Fruit fly (Drosophila melanogaster): ENCODE data around the gene spri.

The spri gene

dm6 chrX:10600254-10600916, 15.2 kb upstream of the spri start (continued):
- TF ChIP-seq jumu (GFP tag; optimal IDR thresholded peaks at IDR 0.05) (no peak), B-H1 (GFP tag; IDR thresholded peaks at IDR 0.05) (peak; percentile 43; the same call in 2 of the 3 replicates), gce (GFP tag; IDR thresholded peaks at IDR 0.05) (peak; percentile 34; the same call in 1 of the 3 replicates), scrt (GFP tag; optimal IDR thresholded peaks at IDR 0.05) (no peak), CG14441 (GFP tag; IDR thresholded peaks at IDR 0.05) (peak; percentile 77), chif (GFP tag; optimal IDR thresholded peaks at IDR 0.05) (peak; percentile 43 to 45), otp (GFP tag; IDR thresholded peaks at IDR 0.05) (peak; percentile 64; the same call in 1 of the 3 replicates), H2.0 (GFP tag; IDR thresholded peaks at IDR 0.05) (peak; percentile 69), Ssrp (tag; optimal IDR thresholded peaks at IDR 0.05) (peak; percentile 25), lmd (GFP tag; IDR thresholded peaks at IDR 0.05) (peak; percentile 68), CG10147 (GFP tag; optimal IDR thresholded peaks at IDR 0.05) (no peak), mirr (GFP tag; optimal IDR thresholded peaks at IDR 0.05) (no peak), CG16813 (GFP tag; IDR thresholded peaks at IDR 0.05; ENCODE audit: partially characterized antibody) (no peak), tna (GFP tag; IDR thresholded peaks at IDR 0.05; ENCODE audit: partially characterized antibody) (no peak), ci (GFP tag; IDR thresholded peaks at IDR 0.05) (peak; percentile 82), danr (GFP tag; IDR thresholded peaks at IDR 0.05) (no peak), cwo (GFP tag; optimal IDR thresholded peaks at IDR 0.05) (peak; percentile 4), slou (GFP tag; optimal IDR thresholded peaks at IDR 0.05) (no peak), CG6654 (GFP tag; optimal IDR thresholded peaks at IDR 0.05) (no peak), gcm2 (GFP tag; optimal IDR thresholded peaks at IDR 0.05) (no peak), CG1602 (GFP tag; optimal IDR thresholded peaks at IDR 0.05) (peak; percentile 21), ind (GFP tag; optimal IDR thresholded peaks at IDR 0.05) (peak; percentile 60), Dek (tag; optimal IDR thresholded peaks at IDR 0.05) (peak; percentile 9), Hr39 (optimal IDR thresholded peaks at IDR 0.05) (no peak), dati (GFP tag; IDR thresholded peaks at IDR 0.05) (peak; percentile 62; the same call in 1 of the 2 replicates), phol (tag; optimal IDR thresholded peaks at IDR 0.05) (peak; percentile 41), GATAe (GFP tag; conservative IDR thresholded peaks at IDR 0.05) (no peak), crol (GFP tag; IDR thresholded peaks at IDR 0.05) (no peak), row (GFP tag; IDR thresholded peaks at IDR 0.05) (peak; percentile 79), CG17359 (tag; optimal IDR thresholded peaks at IDR 0.05) (peak; percentile 62), Dad (GFP tag; optimal IDR thresholded peaks at IDR 0.05) (peak; percentile 24), Opbp (GFP tag; IDR thresholded peaks at IDR 0.05; ENCODE audit: partially characterized antibody) (no peak), Atf6 (GFP tag; IDR thresholded peaks at IDR 0.05) (peak; percentile 47), CG15269 (tag; optimal IDR thresholded peaks at IDR 0.05) (peak; percentile 59), da (GFP tag; optimal IDR thresholded peaks at IDR 0.05) (no peak), Dp (GFP tag; optimal IDR thresholded peaks at IDR 0.05) (peak; percentile 22), CG12744 (GFP tag; optimal IDR thresholded peaks at IDR 0.05) (no peak), bsh (GFP tag; optimal IDR thresholded peaks at IDR 0.05) (peak in 1 of 2 experiments; percentile 66), CG32772 (GFP tag; IDR thresholded peaks at IDR 0.05) (peak; percentile 49; the same call in 1 of the 2 replicates), CG2116 (GFP tag; optimal IDR thresholded peaks at IDR 0.05) (no peak), trem (tag; optimal IDR thresholded peaks at IDR 0.05) (no peak), Rx (GFP tag; IDR thresholded peaks at IDR 0.05) (peak; percentile 69), CoRest (tag; optimal IDR thresholded peaks at IDR 0.05) (peak; percentile 32), Bteb2 (GFP tag; optimal IDR thresholded peaks at IDR 0.05) (no peak), Max (GFP tag; optimal IDR thresholded peaks at IDR 0.05) (no peak), prd (optimal IDR thresholded peaks at IDR 0.05) (no peak), prd (GFP tag; IDR thresholded peaks at IDR 0.05) (peak; percentile 81), CG12071 (GFP tag; optimal IDR thresholded peaks at IDR 0.05) (peak; percentile 12), dpn (GFP tag; optimal IDR thresholded peaks at IDR 0.05) (peak; percentile 38 to 59), luna (GFP tag; optimal IDR thresholded peaks at IDR 0.05) (no peak), Meics (GFP tag; optimal IDR thresholded peaks at IDR 0.05) (peak; percentile 49)

Measured in whole organism, embryonic.